Worm (Caenorhabditis elegans) whole organism, L2 larva: ENCODE data around the gene E02C12.6.
A peak's percentile ranks its signal among the peaks of the same experiment; 100 is the strongest.

Source experiments
- C34F6.9 ChIP-seq: fragments of 150-350 bp; optimal IDR thresholded peaks from 2 replicates; lab custom pipeline; 2014; ENCODE audit warnings: missing biosample characterization, missing genetic modification characterization
- R02D3.7 ChIP-seq: fragments of 150-350 bp; optimal IDR thresholded peaks from 2 replicates; lab custom pipeline; 2014; ENCODE audit warnings: missing biosample characterization, missing genetic modification characterization
- Y55F3AM.14 ChIP-seq: fragments of 200-800 bp; sonication (Bioruptor generic); optimal IDR thresholded peaks from 2 replicates; lab custom pipeline; 2018; ENCODE audit warnings: mild to moderate bottlenecking, missing genetic modification characterization, missing compliant biosample characterization
- ZK546.5 ChIP-seq: sonication (generic microtip); optimal IDR thresholded peaks from 2 replicates; lab custom pipeline; 2017; ENCODE audit warnings: missing biosample characterization, missing genetic modification characterization
- alr-1 ChIP-seq: fragments of 150-350 bp; optimal IDR thresholded peaks from 2 replicates; lab custom pipeline; 2014; ENCODE audit warnings: missing biosample characterization, missing genetic modification characterization
- aly-2 ChIP-seq: fragments of 150-350 bp; optimal IDR thresholded peaks from 2 replicates; lab custom pipeline; 2014; ENCODE audit warnings: missing biosample characterization, missing genetic modification characterization
- ama-1 ChIP-seq: fragments of 150-350 bp; optimal IDR thresholded peaks from 2 replicates; lab custom pipeline; 2018; ENCODE audit warnings: inconsistent platforms
- ceh-16 ChIP-seq: fragments of 150-350 bp; optimal IDR thresholded peaks from 2 replicates; lab custom pipeline; 2014; ENCODE audit warnings: missing biosample characterization, missing genetic modification characterization
- ceh-82 ChIP-seq: fragments of 150-350 bp; optimal IDR thresholded peaks from 2 replicates; lab custom pipeline; 2014; ENCODE audit warnings: missing biosample characterization, missing genetic modification characterization
- crh-2 ChIP-seq: sonication (generic microtip); optimal IDR thresholded peaks from 2 replicates; lab custom pipeline; 2017; ENCODE audit warnings: missing biosample characterization, missing genetic modification characterization
- dmd-4 ChIP-seq: sonication (generic microtip); optimal IDR thresholded peaks from 2 replicates; lab custom pipeline; 2017; ENCODE audit warnings: missing biosample characterization, missing genetic modification characterization
- egl-27 ChIP-seq: sonication (generic microtip); optimal IDR thresholded peaks from 3 replicates; lab custom pipeline; 2017; ENCODE audit warnings: missing biosample characterization, missing genetic modification reagents, missing genetic modification characterization
- elt-1 ChIP-seq: fragments of 150-350 bp; optimal IDR thresholded peaks from 2 replicates; lab custom pipeline; 2014; ENCODE audit warnings: missing biosample characterization, missing genetic modification characterization
- elt-3 ChIP-seq: sonication (generic microtip); optimal IDR thresholded peaks from 2 replicates; lab custom pipeline; 2017; ENCODE audit warnings: missing biosample characterization, missing genetic modification characterization
- gmeb-1 ChIP-seq: fragments of 150-350 bp; optimal IDR thresholded peaks from 2 replicates; lab custom pipeline; 2014; ENCODE audit warnings: missing biosample characterization, missing genetic modification characterization
- lin-11 ChIP-seq: fragments of 150-350 bp; sonication (generic microtip); optimal IDR thresholded peaks from 2 replicates; lab custom pipeline; 2014; ENCODE audit warnings: missing biosample characterization, missing genetic modification characterization, inconsistent platforms, mixed read lengths
- lin-13 ChIP-seq: fragments of 150-350 bp; optimal IDR thresholded peaks from 2 replicates; lab custom pipeline; 2014; ENCODE audit warnings: missing biosample characterization, missing genetic modification reagents, missing genetic modification characterization
- lin-39 ChIP-seq: fragments of 150-350 bp; optimal IDR thresholded peaks from 2 replicates; lab custom pipeline; 2014; ENCODE audit warnings: missing biosample characterization, missing genetic modification reagents, missing genetic modification characterization
- lsy-2 ChIP-seq, 2 experiments: fragments of 150-350 bp in 1 of 2; sonication (generic microtip) in 1 of 2; optimal IDR thresholded peaks; 2 replicates each; lab custom pipeline; 2014 to 2017; ENCODE audit warnings: missing biosample characterization in 2 of 2, missing genetic modification characterization in 2 of 2
- mbf-1 ChIP-seq: sonication (generic microtip); optimal IDR thresholded peaks from 2 replicates; lab custom pipeline; 2017; ENCODE audit warnings: missing biosample characterization, missing genetic modification characterization
- mdl-1 ChIP-seq, 2 experiments: fragments of 150-350 bp in 1 of 2; sonication (generic microtip) in 1 of 2; optimal IDR thresholded peaks; 2 replicates each; lab custom pipeline; 2017; ENCODE audit warnings: missing biosample characterization in 2 of 2, missing genetic modification characterization in 2 of 2
- nhr-10 ChIP-seq: sonication (generic microtip); optimal IDR thresholded peaks from 2 replicates; lab custom pipeline; 2017; ENCODE audit warnings: missing biosample characterization, missing genetic modification characterization
- nhr-11 ChIP-seq: fragments of 150-350 bp; optimal IDR thresholded peaks from 2 replicates; lab custom pipeline; 2014; ENCODE audit warnings: missing biosample characterization, missing genetic modification characterization
- nhr-12 ChIP-seq: fragments of 150-350 bp; optimal IDR thresholded peaks from 2 replicates; lab custom pipeline; 2014; ENCODE audit warnings: missing biosample characterization, missing genetic modification characterization
- nhr-129 ChIP-seq: fragments of 150-350 bp; optimal IDR thresholded peaks from 2 replicates; lab custom pipeline; 2014; ENCODE audit warnings: missing biosample characterization, missing genetic modification characterization
- nhr-21 ChIP-seq: fragments of 150-350 bp; optimal IDR thresholded peaks from 2 replicates; lab custom pipeline; 2014; ENCODE audit warnings: missing biosample characterization, missing genetic modification characterization
- nhr-23 ChIP-seq: fragments of 150-350 bp; optimal IDR thresholded peaks from 2 replicates; lab custom pipeline; 2014; ENCODE audit warnings: missing biosample characterization, missing genetic modification reagents, missing genetic modification characterization
- nhr-25 ChIP-seq: fragments of 150-350 bp; sonication (generic microtip); optimal IDR thresholded peaks from 3 replicates; lab custom pipeline; 2014; ENCODE audit warnings: missing biosample characterization, missing genetic modification characterization
- nhr-6 ChIP-seq: fragments of 150-350 bp; optimal IDR thresholded peaks from 2 replicates; lab custom pipeline; 2014; ENCODE audit warnings: missing biosample characterization, missing genetic modification characterization
- nhr-77 ChIP-seq: fragments of 150-350 bp; optimal IDR thresholded peaks from 2 replicates; lab custom pipeline; 2014; ENCODE audit warnings: missing biosample characterization, missing genetic modification characterization
- peb-1 ChIP-seq: fragments of 150-350 bp; optimal IDR thresholded peaks from 2 replicates; lab custom pipeline; 2014; ENCODE audit warnings: missing biosample characterization, missing genetic modification characterization
- sem-4 ChIP-seq: fragments of 150-350 bp; optimal IDR thresholded peaks from 2 replicates; lab custom pipeline; 2014; ENCODE audit warnings: missing biosample characterization, missing genetic modification reagents, missing genetic modification characterization
- sma-3 ChIP-seq: sonication (generic microtip); optimal IDR thresholded peaks from 2 replicates; lab custom pipeline; 2016; ENCODE audit warnings: missing genetic modification reagents, missing genetic modification characterization, missing compliant biosample characterization
- sma-9 ChIP-seq, 2 experiments: fragments of 150-350 bp in 1 of 2; sonication (generic microtip) in 1 of 2; optimal IDR thresholded peaks; 2 replicates each; lab custom pipeline; 2014 to 2016; ENCODE audit warnings: missing genetic modification characterization in 2 of 2, mild to moderate bottlenecking in 1 of 2, missing biosample characterization in 1 of 2, missing compliant biosample characterization in 1 of 2, missing genetic modification reagents in 1 of 2, moderate library complexity in 1 of 2
- snpc-4 ChIP-seq: fragments of 150-350 bp; optimal IDR thresholded peaks from 2 replicates; lab custom pipeline; 2014; ENCODE audit warnings: missing biosample characterization, missing genetic modification characterization
- unc-55 ChIP-seq: fragments of 150-350 bp; sonication (generic microtip); optimal IDR thresholded peaks from 3 replicates; lab custom pipeline; 2014; ENCODE audit warnings: missing biosample characterization, missing genetic modification reagents, missing genetic modification characterization
- unc-62 ChIP-seq: fragments of 150-350 bp; optimal IDR thresholded peaks from 2 replicates; lab custom pipeline; 2014; ENCODE audit warnings: missing biosample characterization, missing genetic modification reagents, missing genetic modification characterization
- zag-1 ChIP-seq: fragments of 150-350 bp; optimal IDR thresholded peaks from 2 replicates; lab custom pipeline; 2014; ENCODE audit warnings: missing biosample characterization, missing genetic modification characterization
- ztf-1 ChIP-seq: fragments of 200-800 bp; sonication (Bioruptor generic); conservative IDR thresholded peaks from 2 replicates; pipeline ENCODE4 v1.3.6; 2022; ENCODE audit warnings: missing genetic modification characterization, missing compliant biosample characterization
- ztf-11 ChIP-seq: sonication (generic microtip); optimal IDR thresholded peaks from 2 replicates; lab custom pipeline; 2017; ENCODE audit warnings: missing biosample characterization, missing genetic modification characterization
- ztf-4 ChIP-seq: fragments of 150-350 bp; optimal IDR thresholded peaks from 2 replicates; lab custom pipeline; 2014; ENCODE audit warnings: missing biosample characterization, missing genetic modification characterization

Gene E02C12.6

ce11 chrV:9343629-9344624 lies 27.0 kb downstream of the E02C12.6 start, which contains the start of gene tos-1 (continued):
- TF ChIP-seq Y55F3AM.14 (GFP tag; lab: Kevin White, UChicago) (peak; percentile 98), lin-39 (tag; lab: Kevin White, UChicago) (peak; percentile 59), snpc-4 (peak; percentile 50), ZK546.5 (tag; lab: Kevin White, UChicago) (peak; percentile 70), ceh-16 (tag; lab: Kevin White, UChicago) (peak; percentile 61)

- peak; percentile 27 for TF ChIP-seq ztf-4 (tag; lab: Kevin White, UChicago)
- peak in 1 of 2 experiments; percentile 17 for TF ChIP-seq lsy-2 (tag; optimal IDR thresholded peaks at IDR 0.05; lab: Kevin White, UChicago)
- TF ChIP-seq nhr-6 (tag; lab: Kevin White, UChicago), result no peak
- TF ChIP-seq gmeb-1 (tag; lab: Kevin White, UChicago), result peak; percentile 29
- TF ChIP-seq unc-55 (GFP tag; lab: Kevin White, UChicago), result peak; percentile 1
- TF ChIP-seq sem-4 (tag; lab: Kevin White, UChicago), result no peak
- TF ChIP-seq ama-1 (lab: Kevin White, UChicago), result peak; percentile 75
Measured at ce11 chrV:9342965-9343628, 27.8 kb downstream of the E02C12.6 start.

ce11 chrV:9340318-9340717 lies 30.6 kb downstream of the E02C12.6 start:
- TF ChIP-seq sma-3 (GFP tag; lab: Kevin White, UChicago), result peak; percentile 6
- TF ChIP-seq alr-1 (tag; lab: Kevin White, UChicago), result no peak
- TF ChIP-seq sma-9 (GFP tag; optimal IDR thresholded peaks at IDR 0.05; lab: Kevin White, UChicago), result peak; percentile 31
- TF ChIP-seq sma-9 (tag; optimal IDR thresholded peaks at IDR 0.05; lab: Kevin White, UChicago), result no peak
- TF ChIP-seq lin-13 (GFP tag; lab: Kevin White, UChicago), result peak; percentile 2
- peak; percentile 42 for TF ChIP-seq nhr-129 (tag; lab: Kevin White, UChicago)
- TF ChIP-seq C34F6.9 (tag; lab: Kevin White, UChicago), result no peak
- peak; percentile 78 for TF ChIP-seq ama-1 (lab: Kevin White, UChicago)
- TF ChIP-seq lsy-2 (tag; optimal IDR thresholded peaks at IDR 0.05; lab: Kevin White, UChicago), result peak in 1 of 2 experiments; percentile 16

ce11 chrV:9338452-9338851 lies 32.4 kb downstream of the E02C12.6 start:
- TF ChIP-seq nhr-12 (tag; lab: Kevin White, UChicago) (no peak), R02D3.7 (tag; lab: Kevin White, UChicago) (no peak), egl-27 (tag; lab: Kevin White, UChicago) (no peak), lin-39 (tag; lab: Kevin White, UChicago) (no peak), lin-13 (GFP tag; lab: Kevin White, UChicago) (no peak), ztf-1 (GFP tag; lab: Robert Waterston, UW) (no peak), sma-3 (GFP tag; lab: Kevin White, UChicago) (peak; percentile 51), nhr-129 (tag; lab: Kevin White, UChicago) (peak; percentile 55), nhr-10 (tag; lab: Kevin White, UChicago) (no peak), ZK546.5 (tag; lab: Kevin White, UChicago) (no peak), elt-3 (tag; lab: Kevin White, UChicago) (no peak), ceh-16 (tag; lab: Kevin White, UChicago) (no peak), ceh-82 (tag; lab: Kevin White, UChicago) (no peak), ztf-11 (tag; lab: Kevin White, UChicago) (no peak), unc-55 (GFP tag; lab: Kevin White, UChicago) (no peak), nhr-25 (tag; lab: Kevin White, UChicago) (peak; percentile 21), mbf-1 (tag; lab: Kevin White, UChicago) (no peak), unc-62 (GFP tag; lab: Kevin White, UChicago) (no peak), peb-1 (tag; lab: Kevin White, UChicago) (no peak), nhr-6 (tag; lab: Kevin White, UChicago) (peak; percentile 2), Y55F3AM.14 (GFP tag; lab: Kevin White, UChicago) (peak; percentile 53), lsy-2 (tag; optimal IDR thresholded peaks at IDR 0.05; lab: Kevin White, UChicago) (no peak), nhr-77 (no peak), aly-2 (tag; lab: Kevin White, UChicago) (no peak), zag-1 (tag; lab: Kevin White, UChicago) (no peak), alr-1 (tag; lab: Kevin White, UChicago) (no peak), mdl-1 (tag; optimal IDR thresholded peaks at IDR 0.05; lab: Kevin White, UChicago) (no peak), crh-2 (tag; lab: Kevin White, UChicago) (no peak), nhr-23 (tag; lab: Kevin White, UChicago) (no peak), ztf-4 (tag; lab: Kevin White, UChicago) (no peak), nhr-21 (tag; lab: Kevin White, UChicago) (no peak), ama-1 (lab: Kevin White, UChicago) (peak; percentile 59), dmd-4 (tag; lab: Kevin White, UChicago) (no peak), nhr-11 (tag; lab: Kevin White, UChicago) (no peak), elt-1 (tag; lab: Kevin White, UChicago) (no peak), lin-11 (tag; lab: Kevin White, UChicago) (no peak), C34F6.9 (tag; lab: Kevin White, UChicago) (no peak), sma-9 (GFP tag; optimal IDR thresholded peaks at IDR 0.05; lab: Kevin White, UChicago) (peak; percentile 44), sma-9 (tag; optimal IDR thresholded peaks at IDR 0.05; lab: Kevin White, UChicago) (no peak)
